Worm (Caenorhabditis elegans): Measurements from ENCODE around the gene Y52E8A.1.

ce11 chrII:4359219-4359618 is 37.4 kb downstream of the Y52E8A.1 start:
- TF ChIP-seq dao-5 (tag; optimal IDR thresholded peaks at IDR 0.05) (no peak), him-1 (tag; optimal IDR thresholded peaks at IDR 0.05) (no peak), W03F9.2 (tag; optimal IDR thresholded peaks at IDR 0.05) (no peak)
